Worm (Caenorhabditis elegans) whole organism, L2 larva: ENCODE results near the gene D2096.6.
"Not testable (repeated sequence)": the region's sequence is repeated elsewhere in the genome, so short reads cannot be mapped to it uniquely, and the experiment has no call there.

Experiments
- R02D3.7 ChIP-seq: fragments of 150-350 bp; optimal IDR thresholded peaks from 2 replicates; lab custom pipeline; 2014; ENCODE audit warnings: missing biosample characterization, missing genetic modification characterization
- aly-2 ChIP-seq: fragments of 150-350 bp; optimal IDR thresholded peaks from 2 replicates; lab custom pipeline; 2014; ENCODE audit warnings: missing biosample characterization, missing genetic modification characterization
- ceh-16 ChIP-seq: fragments of 150-350 bp; optimal IDR thresholded peaks from 2 replicates; lab custom pipeline; 2014; ENCODE audit warnings: missing biosample characterization, missing genetic modification characterization
- egl-27 ChIP-seq: sonication (generic microtip); optimal IDR thresholded peaks from 3 replicates; lab custom pipeline; 2017; ENCODE audit warnings: missing biosample characterization, missing genetic modification reagents, missing genetic modification characterization
- elt-1 ChIP-seq: fragments of 150-350 bp; optimal IDR thresholded peaks from 2 replicates; lab custom pipeline; 2014; ENCODE audit warnings: missing biosample characterization, missing genetic modification characterization
- elt-3 ChIP-seq: sonication (generic microtip); optimal IDR thresholded peaks from 2 replicates; lab custom pipeline; 2017; ENCODE audit warnings: missing biosample characterization, missing genetic modification characterization
- fos-1 ChIP-seq: fragments of 150-350 bp; optimal IDR thresholded peaks from 2 replicates; lab custom pipeline; 2014; ENCODE audit warnings: missing biosample characterization, missing genetic modification characterization
- lin-39 ChIP-seq: fragments of 150-350 bp; optimal IDR thresholded peaks from 2 replicates; lab custom pipeline; 2014; ENCODE audit warnings: missing biosample characterization, missing genetic modification reagents, missing genetic modification characterization
- lsy-2 ChIP-seq, 2 experiments: fragments of 150-350 bp in 1 of 2; sonication (generic microtip) in 1 of 2; optimal IDR thresholded peaks; 2 replicates each; lab custom pipeline; 2014 to 2017; ENCODE audit warnings: missing biosample characterization in 2 of 2, missing genetic modification characterization in 2 of 2
- mdl-1 ChIP-seq, 2 experiments: fragments of 150-350 bp in 1 of 2; sonication (generic microtip) in 1 of 2; optimal IDR thresholded peaks; 2 replicates each; lab custom pipeline; 2017; ENCODE audit warnings: missing biosample characterization in 2 of 2, missing genetic modification characterization in 2 of 2
- nhr-11 ChIP-seq: fragments of 150-350 bp; optimal IDR thresholded peaks from 2 replicates; lab custom pipeline; 2014; ENCODE audit warnings: missing biosample characterization, missing genetic modification characterization
- nhr-237 ChIP-seq: fragments of 150-350 bp; optimal IDR thresholded peaks from 2 replicates; lab custom pipeline; 2014; ENCODE audit warnings: missing biosample characterization, missing genetic modification characterization
- skn-1 ChIP-seq: sonication (generic microtip); optimal IDR thresholded peaks from 2 replicates; lab custom pipeline; 2017; ENCODE audit warnings: missing biosample characterization, missing genetic modification characterization
- zag-1 ChIP-seq: fragments of 150-350 bp; optimal IDR thresholded peaks from 2 replicates; lab custom pipeline; 2014; ENCODE audit warnings: missing biosample characterization, missing genetic modification characterization

ce11 chrIV:8352036-8352435 lies 17.0 kb downstream of the D2096.6 start, which contains the start of gene F17E9.16:
- TF ChIP-seq zag-1 (tag; lab: Kevin White, UChicago); egl-27 (tag; lab: Kevin White, UChicago); lin-39 (tag; lab: Kevin White, UChicago); nhr-11; lsy-2 (tag; optimal IDR thresholded peaks at IDR 0.05; lab: Kevin White, UChicago); ceh-16 (tag; lab: Kevin White, UChicago); skn-1 (tag; lab: Kevin White, UChicago); nhr-237 (tag; lab: Kevin White, UChicago); elt-1; R02D3.7 (tag; lab: Kevin White, UChicago); aly-2 (tag; lab: Kevin White, UChicago); elt-3; fos-1 (tag; lab: Kevin White, UChicago); mdl-1 (tag; optimal IDR thresholded peaks at IDR 0.05; lab: Kevin White, UChicago): not testable (repeated sequence)
